Fruit fly (Drosophila melanogaster) whole organism, embryonic: Measurements from ENCODE around the gene mthl2.

Source experiments
- CG14860 ChIP-seq: fragments of 200-800 bp; sonication (Bioruptor generic); IDR thresholded peaks from 3 replicates; pipeline ENCODE4 v1.3.6; 2022; ENCODE audit warnings: missing biosample characterization, missing genetic modification characterization; ENCODE audit not compliant: partially characterized antibody
- CG15011 ChIP-seq: fragments of 200-800 bp; sonication (Bioruptor generic); optimal IDR thresholded peaks from 3 replicates; lab custom pipeline; 2018; ENCODE audit warnings: missing biosample characterization, mild to moderate bottlenecking, missing genetic modification characterization
- CG32772 ChIP-seq: fragments of 200-800 bp; sonication (Bioruptor generic); IDR thresholded peaks from 2 replicates; pipeline ENCODE4 v1.3.6; 2022; ENCODE audit warnings: missing biosample characterization, missing genetic modification characterization
- CG9215 ChIP-seq: fragments of 200-800 bp; sonication (Bioruptor generic); IDR thresholded peaks from 2 replicates; pipeline ENCODE4 v1.3.6; 2022; ENCODE audit warnings: missing biosample characterization, missing genetic modification characterization
- Trl ChIP-seq, 3 experiments: fragments of >200 bp in 2 of 3; fragments of 200-800 bp in 1 of 3; sonication (Bioruptor generic) in 1 of 3; optimal IDR thresholded peaks; 2 replicates in 1 of 3; 3 replicates in 2 of 3; lab custom pipeline; 2016 to 2017; ENCODE audit warnings: missing biosample characterization in 1 of 3, missing genetic modification characterization in 1 of 3
- fd3F ChIP-seq: fragments of 200-800 bp; sonication (Bioruptor generic); optimal IDR thresholded peaks from 2 replicates; lab custom pipeline; 2018; ENCODE audit warnings: missing biosample characterization, mild to moderate bottlenecking, missing genetic modification characterization, moderate library complexity
- stc ChIP-seq: fragments of 200-800 bp; sonication (Bioruptor generic); IDR thresholded peaks from 2 replicates; pipeline ENCODE4 v1.3.6; 2022; ENCODE audit warnings: missing biosample characterization, missing genetic modification characterization
- zen ChIP-seq: fragments of 200-800 bp; sonication (Bioruptor generic); optimal IDR thresholded peaks from 3 replicates; lab custom pipeline; 2018; ENCODE audit warnings: missing biosample characterization, mild to moderate bottlenecking, missing genetic modification characterization, moderate library complexity

dm6 chr3L:5641120-5641519 is 36.5 kb downstream of the mthl2 start:
- no peak for TF ChIP-seq stc (GFP tag; lab: Robert Waterston, UW)
- TF ChIP-seq Trl (optimal IDR thresholded peaks at IDR 0.05; lab: Kevin White, UChicago): no peak
- no peak for TF ChIP-seq Trl (GFP tag; optimal IDR thresholded peaks at IDR 0.05; lab: Kevin White, UChicago)
- no peak for TF ChIP-seq CG9215
- no peak for TF ChIP-seq CG32772 (GFP tag; lab: Robert Waterston, UW)
- TF ChIP-seq zen: no peak
- no peak for TF ChIP-seq fd3F (GFP tag; lab: Kevin White, UChicago)
- no peak for TF ChIP-seq CG15011 (GFP tag; lab: Kevin White, UChicago)
- TF ChIP-seq CG14860: no peak
